Fruit fly (Drosophila melanogaster): ENCODE measurements around the gene RpL24.

Gene RpL24

DNA sequence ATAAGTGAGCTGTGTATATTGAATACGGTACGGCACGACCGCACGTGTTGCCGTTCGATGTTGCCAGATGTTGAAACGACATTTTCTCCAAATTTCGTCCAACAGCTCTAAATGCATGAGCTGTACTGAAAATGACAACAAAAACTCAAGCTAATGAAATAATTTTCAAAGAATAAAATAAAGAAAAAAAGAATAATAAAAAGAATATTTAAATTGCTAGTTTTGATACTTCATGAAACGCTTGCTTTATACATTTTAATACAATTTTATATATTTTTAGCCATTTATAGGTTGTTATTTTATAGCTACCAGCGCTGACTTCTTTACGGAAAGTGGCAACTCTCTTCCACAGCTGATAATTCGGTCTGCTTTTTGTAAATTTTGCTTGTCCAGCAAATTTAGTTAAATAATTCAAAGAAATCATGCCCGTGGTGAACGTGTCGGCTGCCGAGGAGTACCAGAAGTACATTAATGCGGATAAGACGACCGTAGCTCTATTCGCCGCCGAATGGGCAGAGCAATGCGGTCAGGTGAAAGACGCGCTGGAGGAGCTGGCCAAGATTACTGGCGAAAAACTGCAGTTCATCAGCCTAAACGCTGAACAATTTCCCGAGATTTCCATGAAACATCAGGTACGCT is 28.7 kb downstream of the RpL24 start, which contains the start of the genes Nnp-1 and Grx3 (continued):
- TF ChIP-seq dac (GFP tag; optimal IDR thresholded peaks at IDR 0.05) (no peak), Hr4 (GFP tag; optimal IDR thresholded peaks at IDR 0.05) (no peak), CG6808 (GFP tag; optimal IDR thresholded peaks at IDR 0.05) (no peak), CG6276 (GFP tag; optimal IDR thresholded peaks at IDR 0.05) (no peak), vri (GFP tag; optimal IDR thresholded peaks at IDR 0.05) (no peak), Blimp-1 (GFP tag; optimal IDR thresholded peaks at IDR 0.05) (no peak), Smox (GFP tag; optimal IDR thresholded peaks at IDR 0.05) (peak; percentile 39), CG8119 (GFP tag; IDR thresholded peaks at IDR 0.05) (no peak), CG8632 (GFP tag; optimal IDR thresholded peaks at IDR 0.05) (no peak), CG32006 (GFP tag; optimal IDR thresholded peaks at IDR 0.05) (no peak), achi (GFP tag; optimal IDR thresholded peaks at IDR 0.05) (peak; percentile 52), OdsH (GFP tag; optimal IDR thresholded peaks at IDR 0.05) (no peak), CG31627 (GFP tag; optimal IDR thresholded peaks at IDR 0.05) (peak; percentile 27), fkh (GFP tag; optimal IDR thresholded peaks at IDR 0.05) (no peak), Ets21C (GFP tag; optimal IDR thresholded peaks at IDR 0.05) (peak; percentile 20), Hr39 (GFP tag; optimal IDR thresholded peaks at IDR 0.05) (peak; percentile 45), CG6854 (GFP tag; optimal IDR thresholded peaks at IDR 0.05) (no peak), CG10669 (GFP tag; optimal IDR thresholded peaks at IDR 0.05) (no peak), Sox14 (GFP tag; optimal IDR thresholded peaks at IDR 0.05) (no peak), spab (GFP tag; optimal IDR thresholded peaks at IDR 0.05) (no peak), acj6 (GFP tag; optimal IDR thresholded peaks at IDR 0.05) (peak; percentile 59), Ets96B (tag; optimal IDR thresholded peaks at IDR 0.05) (no peak), CG34406 (GFP tag; optimal IDR thresholded peaks at IDR 0.05) (peak; percentile 43), cyc (GFP tag; optimal IDR thresholded peaks at IDR 0.05) (peak; percentile 35), Sox102F (GFP tag; optimal IDR thresholded peaks at IDR 0.05) (no peak)

DNA sequence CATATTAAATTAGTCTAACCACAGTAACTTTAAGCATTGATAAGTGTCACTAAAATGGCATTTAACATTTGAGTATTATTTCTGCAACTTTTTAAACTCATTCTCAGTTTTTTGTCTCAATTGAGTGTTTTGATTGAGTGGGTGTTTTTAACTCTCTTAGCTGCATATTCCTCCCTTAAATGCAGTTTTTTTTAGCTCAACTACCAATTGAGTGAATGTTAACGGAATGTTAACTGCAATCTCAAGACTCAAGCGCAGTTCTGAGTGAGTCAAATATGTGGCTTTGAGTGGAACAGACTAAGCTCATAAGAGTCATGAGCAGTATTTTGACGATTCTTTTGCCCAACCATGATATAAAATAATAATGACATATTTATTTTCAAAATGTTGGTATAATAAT is 32.0 kb downstream of the RpL24 start:
- TF ChIP-seq Blimp-1 (GFP tag; optimal IDR thresholded peaks at IDR 0.05) = no peak
- no peak for TF ChIP-seq spab (GFP tag; optimal IDR thresholded peaks at IDR 0.05)
- no peak for TF ChIP-seq CG16779 (tag; optimal IDR thresholded peaks at IDR 0.05)
- TF ChIP-seq CG1621 (tag; optimal IDR thresholded peaks at IDR 0.05) = no peak
- no peak for TF ChIP-seq Ets21C (GFP tag; optimal IDR thresholded peaks at IDR 0.05)
- TF ChIP-seq CG15336 (GFP tag; IDR thresholded peaks at IDR 0.05) = no peak
- TF ChIP-seq fd85E (GFP tag; optimal IDR thresholded peaks at IDR 0.05) = no peak
- no peak for TF ChIP-seq Hr39 (GFP tag; optimal IDR thresholded peaks at IDR 0.05)
- no peak for TF ChIP-seq Sox15 (GFP tag; optimal IDR thresholded peaks at IDR 0.05)
- no peak for TF ChIP-seq salr (GFP tag; optimal IDR thresholded peaks at IDR 0.05)
- TF ChIP-seq eg (GFP tag; IDR thresholded peaks at IDR 0.05) = no peak
- TF ChIP-seq esn (GFP tag; optimal IDR thresholded peaks at IDR 0.05) = no peak
- TF ChIP-seq Sox14 (GFP tag; optimal IDR thresholded peaks at IDR 0.05) = no peak
- no peak for TF ChIP-seq cyc (GFP tag; optimal IDR thresholded peaks at IDR 0.05)

DNA sequence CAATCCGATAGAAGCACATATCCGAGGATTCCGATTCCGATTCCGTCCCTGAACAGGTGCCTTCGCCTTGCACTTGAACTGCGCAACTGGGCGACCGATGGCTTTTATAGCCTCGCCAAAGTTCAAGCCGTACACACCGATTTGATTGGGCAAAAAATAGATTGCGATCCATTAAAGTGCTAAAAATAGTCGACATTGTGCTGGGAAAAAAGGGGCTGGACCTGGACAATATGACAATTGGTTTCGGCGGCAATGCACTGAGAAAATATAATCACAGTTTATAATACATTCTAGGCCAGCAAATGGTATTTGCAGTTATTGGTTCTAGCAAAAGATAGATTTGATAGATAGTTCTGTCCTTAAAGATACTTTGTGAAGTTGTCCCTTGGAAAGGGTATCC is 33.5 kb downstream of the RpL24 start, which contains the start of gene CG9377:
Gene CG9377 (minus strand): TSS at position 101 of the 400 bp plus-strand sequence.
- TF ChIP-seq Blimp-1 (GFP tag; optimal IDR thresholded peaks at IDR 0.05) (no peak), CG7368 (GFP tag; optimal IDR thresholded peaks at IDR 0.05) (no peak), Gug (GFP tag; IDR thresholded peaks at IDR 0.05) (no peak)

Measured in whole organism, prepupa.